Worm (Caenorhabditis elegans) whole organism, late embryonic: ENCODE results near the gene cdh-8.

Experiments
- C38D4.7 ChIP-seq: fragments of 200-800 bp; sonication (Bioruptor generic); optimal IDR thresholded peaks from 2 replicates; lab custom pipeline; 2018; ENCODE audit warnings: mild to moderate bottlenecking, missing genetic modification characterization, moderate library complexity, missing compliant biosample characterization
- F13H6.1 ChIP-seq: sonication (generic microtip); optimal IDR thresholded peaks from 2 replicates; lab custom pipeline; 2016; ENCODE audit warnings: missing genetic modification characterization, missing compliant biosample characterization
- K09A11.1 ChIP-seq: sonication (generic microtip); optimal IDR thresholded peaks from 2 replicates; lab custom pipeline; 2017; ENCODE audit warnings: antibody characterized with exemption, mild to moderate bottlenecking, missing genetic modification characterization, missing compliant biosample characterization; ENCODE audit not compliant: insufficient read depth
- T23F11.4 ChIP-seq: fragments of 200-800 bp; sonication (Bioruptor generic); optimal IDR thresholded peaks from 2 replicates; lab custom pipeline; 2018; ENCODE audit warnings: mild to moderate bottlenecking, missing genetic modification characterization, missing compliant biosample characterization
- Y22D7AL.16 ChIP-seq: sonication (generic microtip); optimal IDR thresholded peaks from 2 replicates; lab custom pipeline; 2016; ENCODE audit warnings: missing genetic modification characterization, missing compliant biosample characterization
- ahr-1 ChIP-seq: sonication (generic microtip); optimal IDR thresholded peaks from 2 replicates; lab custom pipeline; 2016; ENCODE audit warnings: missing genetic modification characterization, missing compliant biosample characterization
- ama-1 ChIP-seq: fragments of 150-350 bp; optimal IDR thresholded peaks from 2 replicates; lab custom pipeline; 2014
- ceh-14 ChIP-seq: sonication (generic microtip); optimal IDR thresholded peaks from 2 replicates; lab custom pipeline; 2016; ENCODE audit warnings: missing genotype, missing genetic modification characterization, missing compliant biosample characterization
- ceh-19 ChIP-seq: fragments of 200-800 bp; sonication (Bioruptor generic); optimal IDR thresholded peaks from 2 replicates; lab custom pipeline; 2018; ENCODE audit warnings: mild to moderate bottlenecking, missing genetic modification characterization, missing compliant biosample characterization
- ceh-2 ChIP-seq: sonication (generic microtip); optimal IDR thresholded peaks from 2 replicates; lab custom pipeline; 2016; ENCODE audit warnings: missing genotype, missing genetic modification characterization, missing compliant biosample characterization
- ceh-22 ChIP-seq: sonication (generic microtip); optimal IDR thresholded peaks from 2 replicates; lab custom pipeline; 2017; ENCODE audit warnings: missing biosample characterization, missing genetic modification characterization
- ceh-24 ChIP-seq: sonication (generic microtip); optimal IDR thresholded peaks from 2 replicates; lab custom pipeline; 2016; ENCODE audit warnings: mild to moderate bottlenecking, missing genetic modification characterization, missing compliant biosample characterization
- ceh-31 ChIP-seq: sonication (generic microtip); optimal IDR thresholded peaks from 2 replicates; lab custom pipeline; 2016; ENCODE audit warnings: missing genetic modification characterization, missing compliant biosample characterization
- ceh-34 ChIP-seq: sonication (generic microtip); optimal IDR thresholded peaks from 2 replicates; lab custom pipeline; 2016; ENCODE audit warnings: mild to moderate bottlenecking, missing genetic modification characterization, missing compliant biosample characterization
- ceh-45 ChIP-seq: fragments of 200-800 bp; sonication (Bioruptor generic); IDR thresholded peaks from 2 replicates; pipeline ENCODE4 v1.3.6; 2022; ENCODE audit warnings: missing genetic modification reagents, missing genetic modification characterization, missing compliant biosample characterization
- ceh-9 ChIP-seq: sonication (generic microtip); optimal IDR thresholded peaks from 2 replicates; lab custom pipeline; 2016; ENCODE audit warnings: mild to moderate bottlenecking, missing genetic modification characterization, inconsistent platforms, missing compliant biosample characterization
- dmd-4 ChIP-seq: sonication (generic microtip); optimal IDR thresholded peaks from 2 replicates; lab custom pipeline; 2016; ENCODE audit warnings: borderline replicate concordance, missing genetic modification characterization, missing compliant biosample characterization
- dve-1 ChIP-seq: sonication (generic microtip); optimal IDR thresholded peaks from 2 replicates; lab custom pipeline; 2017; ENCODE audit warnings: antibody characterized with exemption, mild to moderate bottlenecking, missing genetic modification characterization, missing compliant biosample characterization
- elt-2 ChIP-seq: sonication (generic microtip); optimal IDR thresholded peaks from 2 replicates; lab custom pipeline; 2016; ENCODE audit warnings: missing genetic modification reagents, missing genetic modification characterization, missing compliant biosample characterization
- fax-1 ChIP-seq: sonication (generic microtip); optimal IDR thresholded peaks from 2 replicates; lab custom pipeline; 2016; ENCODE audit warnings: missing genotype, missing genetic modification characterization, missing compliant biosample characterization
- fkh-10 ChIP-seq: fragments of 150-350 bp; optimal IDR thresholded peaks from 2 replicates; lab custom pipeline; 2014; ENCODE audit warnings: missing biosample characterization, missing genetic modification reagents, missing genetic modification characterization
- fkh-6 ChIP-seq: sonication (generic microtip); optimal IDR thresholded peaks from 2 replicates; lab custom pipeline; 2016; ENCODE audit warnings: missing genetic modification characterization, missing compliant biosample characterization
- gmeb-2 ChIP-seq: sonication (generic microtip); optimal IDR thresholded peaks from 2 replicates; lab custom pipeline; 2016; ENCODE audit warnings: missing genetic modification characterization, inconsistent platforms, missing compliant biosample characterization
- hlh-30 ChIP-seq: sonication (generic microtip); optimal IDR thresholded peaks from 2 replicates; lab custom pipeline; 2017; ENCODE audit warnings: antibody characterized with exemption, missing genetic modification characterization, missing compliant biosample characterization; ENCODE audit not compliant: insufficient read depth
- hlh-6 ChIP-seq: sonication (generic microtip); optimal IDR thresholded peaks from 2 replicates; lab custom pipeline; 2016; ENCODE audit warnings: missing genotype, missing genetic modification characterization, missing compliant biosample characterization
- lin-11 ChIP-seq: fragments of 200-800 bp; sonication (Bioruptor generic); optimal IDR thresholded peaks from 2 replicates; lab custom pipeline; 2018; ENCODE audit warnings: mild to moderate bottlenecking, missing genetic modification characterization, missing compliant biosample characterization
- madf-2 ChIP-seq: sonication (generic microtip); optimal IDR thresholded peaks from 2 replicates; lab custom pipeline; 2017; ENCODE audit warnings: missing genetic modification characterization, missing compliant biosample characterization
- nfya-1 ChIP-seq: sonication (generic microtip); optimal IDR thresholded peaks from 2 replicates; lab custom pipeline; 2017; ENCODE audit warnings: missing genetic modification characterization, mild to moderate bottlenecking, missing compliant biosample characterization, antibody characterized with exemption, moderate library complexity
- nhr-232 ChIP-seq: sonication (generic microtip); optimal IDR thresholded peaks from 2 replicates; lab custom pipeline; 2016; ENCODE audit warnings: missing genetic modification characterization, missing compliant biosample characterization
- npax-4 ChIP-seq: sonication (generic microtip); optimal IDR thresholded peaks from 2 replicates; lab custom pipeline; 2016; ENCODE audit warnings: missing genetic modification characterization, missing compliant biosample characterization
- pat-9 ChIP-seq: fragments of 200-800 bp; sonication (Bioruptor generic); optimal IDR thresholded peaks from 2 replicates; lab custom pipeline; 2018; ENCODE audit warnings: mild to moderate bottlenecking, missing genetic modification characterization, moderate library complexity, missing compliant biosample characterization
- pax-1 ChIP-seq: fragments of 150-350 bp; optimal IDR thresholded peaks from 2 replicates; lab custom pipeline; 2014; ENCODE audit warnings: missing biosample characterization, missing genetic modification characterization
- pha-2 ChIP-seq: sonication (generic microtip); optimal IDR thresholded peaks from 2 replicates; lab custom pipeline; 2017; ENCODE audit warnings: mild to moderate bottlenecking, missing genetic modification characterization, missing compliant biosample characterization
- pqm-1 ChIP-seq: sonication (generic microtip); optimal IDR thresholded peaks from 2 replicates; lab custom pipeline; 2016; ENCODE audit warnings: missing genetic modification characterization, missing compliant biosample characterization
- ref-2 ChIP-seq: sonication (generic microtip); optimal IDR thresholded peaks from 2 replicates; lab custom pipeline; 2016; ENCODE audit warnings: missing genetic modification characterization, missing compliant biosample characterization
- sdc-2 ChIP-seq: sonication (generic microtip); optimal IDR thresholded peaks from 2 replicates; lab custom pipeline; 2016; ENCODE audit warnings: missing genotype, missing genetic modification characterization, missing compliant biosample characterization
- sox-4 ChIP-seq: sonication (generic microtip); optimal IDR thresholded peaks from 2 replicates; lab custom pipeline; 2017; ENCODE audit warnings: mild to moderate bottlenecking, missing genetic modification characterization, inconsistent platforms, missing compliant biosample characterization
- syd-9 ChIP-seq: sonication (generic microtip); optimal IDR thresholded peaks from 2 replicates; lab custom pipeline; 2016; ENCODE audit warnings: mild to moderate bottlenecking, missing genetic modification characterization, moderate library complexity, missing compliant biosample characterization
- tbx-2 ChIP-seq: sonication (generic microtip); optimal IDR thresholded peaks from 2 replicates; lab custom pipeline; 2016; ENCODE audit warnings: missing genetic modification characterization, missing compliant biosample characterization
- ttx-3 ChIP-seq: sonication (generic microtip); optimal IDR thresholded peaks from 2 replicates; lab custom pipeline; 2016; ENCODE audit warnings: missing genetic modification reagents, missing genetic modification characterization, missing compliant biosample characterization
- unc-3 ChIP-seq, 2 experiments: fragments of 200-800 bp in 1 of 2; sonication (Bioruptor generic) in 1 of 2; sonication (generic microtip) in 1 of 2; conservative IDR thresholded peaks in 1 of 2; optimal IDR thresholded peaks in 1 of 2; 2 replicates each; pipeline versions ENCODE4 v1.3.6 to Lab custom; 2016 to 2022; ENCODE audit warnings: missing compliant biosample characterization in 2 of 2, missing genetic modification characterization in 2 of 2, missing genetic modification reagents in 1 of 2
- unc-42 ChIP-seq: sonication (generic microtip); optimal IDR thresholded peaks from 2 replicates; lab custom pipeline; 2016; ENCODE audit warnings: missing genotype, missing genetic modification characterization, missing compliant biosample characterization
- unc-86 ChIP-seq: sonication (generic microtip); optimal IDR thresholded peaks from 2 replicates; lab custom pipeline; 2016; ENCODE audit warnings: missing genetic modification characterization, missing compliant biosample characterization
- zip-5 ChIP-seq: sonication (generic microtip); optimal IDR thresholded peaks from 2 replicates; lab custom pipeline; 2016; ENCODE audit warnings: missing genetic modification characterization, missing compliant biosample characterization
- ztf-16 ChIP-seq: sonication (generic microtip); optimal IDR thresholded peaks from 2 replicates; lab custom pipeline; 2017; ENCODE audit warnings: missing genetic modification characterization, missing compliant biosample characterization

The cdh-8 gene

ce11 chrIV:393409-393930 is 53.9 kb downstream of the cdh-8 start, which contains the start of the genes T07A9.15 and nog-1:
Gene T07A9.15, minus strand, starts transcription at chrIV:393546.
Gene nog-1, plus strand, starts transcription at chrIV:393880.
- TF ChIP-seq ama-1 (lab: Kevin White, UChicago) (no peak), Y22D7AL.16 (tag; lab: Kevin White, UChicago) (no peak), K09A11.1 (tag; lab: Kevin White, UChicago) (no peak), ceh-14 (tag; lab: Kevin White, UChicago) (peak; percentile 26), nfya-1 (peak; percentile 57), ref-2 (tag; lab: Kevin White, UChicago) (no peak), ceh-24 (tag; lab: Kevin White, UChicago) (no peak), C38D4.7 (GFP tag; lab: Kevin White, UChicago) (no peak), unc-86 (tag; lab: Kevin White, UChicago) (no peak), fkh-6 (no peak), pqm-1 (tag; lab: Kevin White, UChicago) (no peak), unc-3 (GFP tag; conservative IDR thresholded peaks at IDR 0.05; lab: Robert Waterston, UW) (no peak), unc-3 (tag; optimal IDR thresholded peaks at IDR 0.05; lab: Kevin White, UChicago) (no peak), sox-4 (tag; lab: Kevin White, UChicago) (no peak), ceh-19 (GFP tag; lab: Kevin White, UChicago) (no peak), hlh-6 (tag; lab: Kevin White, UChicago) (no peak), gmeb-2 (tag; lab: Kevin White, UChicago) (no peak), ceh-22 (tag; lab: Kevin White, UChicago) (no peak), npax-4 (no peak), madf-2 (tag; lab: Kevin White, UChicago) (no peak), T23F11.4 (no peak), ceh-45 (GFP tag; lab: Robert Waterston, UW) (no peak), tbx-2 (no peak), ztf-16 (tag; lab: Kevin White, UChicago) (no peak), unc-42 (tag; lab: Kevin White, UChicago) (peak; percentile 13), fkh-10 (GFP tag; lab: Kevin White, UChicago) (no peak), ceh-2 (tag; lab: Kevin White, UChicago) (no peak), dve-1 (tag; lab: Kevin White, UChicago) (no peak), ttx-3 (tag; lab: Kevin White, UChicago) (peak; percentile 13), elt-2 (tag; lab: Kevin White, UChicago) (peak; percentile 8), pha-2 (no peak), fax-1 (tag; lab: Kevin White, UChicago) (no peak), lin-11 (no peak), hlh-30 (tag; lab: Kevin White, UChicago) (peak; percentile 81), pat-9 (tag; lab: Kevin White, UChicago) (no peak), sdc-2 (tag; lab: Kevin White, UChicago) (no peak), ceh-9 (tag; lab: Kevin White, UChicago) (no peak), ceh-34 (no peak), pax-1 (tag; lab: Kevin White, UChicago) (no peak), syd-9 (tag; lab: Kevin White, UChicago) (no peak), ceh-31 (no peak), zip-5 (tag; lab: Kevin White, UChicago) (no peak), dmd-4 (tag; lab: Kevin White, UChicago) (no peak), nhr-232 (tag; lab: Kevin White, UChicago) (no peak), ahr-1 (tag; lab: Kevin White, UChicago) (no peak), F13H6.1 (no peak)
